Fruit fly (Drosophila melanogaster) whole organism, wandering third instar larva: ENCODE measurements around the gene RpL34b.

Source experiments
- Abd-B ChIP-seq: fragments of >200 bp; optimal IDR thresholded peaks from 2 replicates; lab custom pipeline; 2017; ENCODE audit warnings: missing biosample characterization, missing genetic modification characterization
- CG32264 ChIP-seq: fragments of 200-800 bp; sonication (Bioruptor generic); optimal IDR thresholded peaks from 2 replicates; lab custom pipeline; 2016; ENCODE audit warnings: missing biosample characterization, missing genetic modification characterization
- CG9705 ChIP-seq: fragments of 200-800 bp; sonication (Bioruptor generic); optimal IDR thresholded peaks from 2 replicates; lab custom pipeline; 2018; ENCODE audit warnings: missing biosample characterization, mild to moderate bottlenecking, missing genetic modification characterization
- CrebA ChIP-seq: fragments of 200-800 bp; sonication (Bioruptor generic); optimal IDR thresholded peaks from 2 replicates; lab custom pipeline; 2016; ENCODE audit warnings: missing biosample characterization, mild to moderate bottlenecking, missing genetic modification characterization, borderline replicate concordance
- Dfd ChIP-seq: fragments of >200 bp; optimal IDR thresholded peaks from 2 replicates; lab custom pipeline; 2017; ENCODE audit warnings: missing biosample characterization, missing genetic modification characterization
- Dif ChIP-seq: fragments of 200-275, 200-300 bp; sonication (Bioruptor generic); optimal IDR thresholded peaks from 2 replicates; lab custom pipeline; 2018; ENCODE audit warnings: missing biosample characterization, missing genetic modification characterization; ENCODE audit not compliant: partially characterized antibody
- GATAd ChIP-seq: sonication (Bioruptor generic); optimal IDR thresholded peaks from 2 replicates; lab custom pipeline; 2016; ENCODE audit warnings: missing biosample characterization, missing genetic modification characterization
- HLH106 ChIP-seq: fragments of 200-800 bp; optimal IDR thresholded peaks from 3 replicates; lab custom pipeline; 2019; ENCODE audit warnings: missing biosample characterization, mild to moderate bottlenecking, missing genetic modification characterization, moderate library complexity
- Hnf4 ChIP-seq: fragments of 200-800 bp; sonication (Bioruptor generic); optimal IDR thresholded peaks from 2 replicates; lab custom pipeline; 2016; ENCODE audit warnings: missing biosample characterization, mild to moderate bottlenecking, missing genetic modification characterization
- Hr78 ChIP-seq: fragments of >200 bp; optimal IDR thresholded peaks from 2 replicates; lab custom pipeline; 2017; ENCODE audit warnings: missing biosample characterization, missing genetic modification characterization
- Hr83 ChIP-seq: fragments of 200-300 bp; sonication (Bioruptor generic); optimal IDR thresholded peaks from 2 replicates; lab custom pipeline; 2016; ENCODE audit warnings: missing biosample characterization, mild to moderate bottlenecking, missing genetic modification characterization, moderate library complexity; ENCODE audit not compliant: poor library complexity, severe bottlenecking
- Jra ChIP-seq: sonication (Bioruptor generic); optimal IDR thresholded peaks from 2 replicates; lab custom pipeline; 2016; ENCODE audit warnings: missing biosample characterization, missing genetic modification characterization
- Mio ChIP-seq: sonication (Bioruptor generic); optimal IDR thresholded peaks from 2 replicates; lab custom pipeline; 2016; ENCODE audit warnings: missing biosample characterization, missing genetic modification characterization
- Myc ChIP-seq: fragments of >200 bp; optimal IDR thresholded peaks from 2 replicates; lab custom pipeline; 2017
- N ChIP-seq: fragments of >200 bp; optimal IDR thresholded peaks from 2 replicates; lab custom pipeline; 2018; ENCODE audit warnings: missing biosample characterization, missing external identifiers, missing genetic modification characterization
- OdsH ChIP-seq: fragments of 200-800 bp; sonication (Bioruptor generic); optimal IDR thresholded peaks from 2 replicates; lab custom pipeline; 2016; ENCODE audit warnings: missing biosample characterization, mild to moderate bottlenecking, missing genetic modification characterization
- Rel ChIP-seq, 2 experiments: fragments of 200-800 bp; sonication (Bioruptor generic) in 1 of 2; optimal IDR thresholded peaks; 2 replicates in 1 of 2; 3 replicates in 1 of 2; lab custom pipeline; 2016 to 2019; ENCODE audit warnings: mild to moderate bottlenecking in 2 of 2, missing biosample characterization in 2 of 2, missing genetic modification characterization in 2 of 2, moderate library complexity in 1 of 2
- Sp1 ChIP-seq: fragments of 200-800 bp; sonication (Bioruptor generic); optimal IDR thresholded peaks from 3 replicates; lab custom pipeline; 2019; ENCODE audit warnings: missing biosample characterization, mild to moderate bottlenecking, missing genetic modification characterization, moderate library complexity
- Vsx2 ChIP-seq: fragments of 200-300, 225-300 bp; sonication (Bioruptor generic); optimal IDR thresholded peaks from 2 replicates; lab custom pipeline; 2018; ENCODE audit warnings: missing biosample characterization, missing genetic modification characterization; ENCODE audit not compliant: partially characterized antibody
- br ChIP-seq: fragments of 200-800 bp; sonication (Bioruptor generic); optimal IDR thresholded peaks from 2 replicates; lab custom pipeline; 2016; ENCODE audit warnings: missing biosample characterization, missing genetic modification characterization
- dl ChIP-seq, 2 experiments: fragments of 175-275, 200-275 bp in 1 of 2; fragments of 200-275 bp in 1 of 2; sonication (Bioruptor generic); optimal IDR thresholded peaks; lab custom pipeline; 2018; ENCODE audit warnings: mild to moderate bottlenecking in 2 of 2, missing biosample characterization in 2 of 2, missing genetic modification characterization in 2 of 2, moderate library complexity in 2 of 2; ENCODE audit not compliant: partially characterized antibody in 2 of 2, insufficient read depth in 1 of 2
- dsf ChIP-seq: sonication (Bioruptor generic); optimal IDR thresholded peaks from 2 replicates; lab custom pipeline; 2016; ENCODE audit warnings: missing biosample characterization, missing genetic modification characterization, borderline replicate concordance
- foxo ChIP-seq, 2 experiments: fragments of 200-800 bp; sonication (Bioruptor generic); optimal IDR thresholded peaks; 2 replicates in 1 of 2; 3 replicates in 1 of 2; lab custom pipeline; 2016 to 2017; ENCODE audit warnings: missing biosample characterization in 2 of 2, missing genetic modification characterization in 2 of 2
- fru ChIP-seq: fragments of 200-800 bp; sonication (Bioruptor generic); optimal IDR thresholded peaks from 3 replicates; lab custom pipeline; 2016; ENCODE audit warnings: missing biosample characterization, mild to moderate bottlenecking, missing genetic modification characterization
- h ChIP-seq: fragments of 200-800 bp; sonication (Bioruptor generic); optimal IDR thresholded peaks from 3 replicates; lab custom pipeline; 2016; ENCODE audit warnings: missing biosample characterization, mild to moderate bottlenecking, missing genetic modification characterization
- jim ChIP-seq: fragments of 175-275, 200-325 bp; sonication (Bioruptor generic); optimal IDR thresholded peaks from 2 replicates; lab custom pipeline; 2016; ENCODE audit warnings: missing biosample characterization, mild to moderate bottlenecking, missing genetic modification characterization
- lola ChIP-seq: fragments of >200 bp; optimal IDR thresholded peaks from 2 replicates; lab custom pipeline; 2017; ENCODE audit warnings: missing biosample characterization, missing genetic modification characterization
- pan ChIP-seq: fragments of >200 bp; optimal IDR thresholded peaks from 2 replicates; lab custom pipeline; 2017
- psq ChIP-seq: fragments of 200-800 bp; sonication (Bioruptor generic); optimal IDR thresholded peaks from 3 replicates; lab custom pipeline; 2017; ENCODE audit warnings: missing biosample characterization, mild to moderate bottlenecking, missing genetic modification characterization, moderate library complexity
- sage ChIP-seq: fragments of 200-800 bp; sonication (Bioruptor generic); optimal IDR thresholded peaks from 2 replicates; lab custom pipeline; 2016; ENCODE audit warnings: missing biosample characterization, mild to moderate bottlenecking, missing genetic modification characterization
- sv ChIP-seq: fragments of 200-800 bp; sonication (Bioruptor generic); optimal IDR thresholded peaks from 3 replicates; lab custom pipeline; 2016; ENCODE audit warnings: missing biosample characterization, missing genetic modification characterization
- tai ChIP-seq: sonication (Bioruptor generic); optimal IDR thresholded peaks from 2 replicates; lab custom pipeline; 2016; ENCODE audit warnings: missing biosample characterization, missing genetic modification characterization
- woc ChIP-seq: sonication (Bioruptor generic); optimal IDR thresholded peaks from 2 replicates; lab custom pipeline; 2016; ENCODE audit warnings: missing biosample characterization, mild to moderate bottlenecking, missing genetic modification characterization

RpL34b gene

dm6 chr3R:9441996-9442395, 41.0 kb upstream of the RpL34b start:
- TF ChIP-seq fru (GFP tag; lab: Kevin White, UChicago) (no peak), HLH106 (tag; lab: Kevin White, UChicago) (no peak), sv (GFP tag; lab: Kevin White, UChicago) (no peak), woc (GFP tag; lab: Kevin White, UChicago) (no peak), tai (GFP tag; lab: Kevin White, UChicago) (no peak), Hnf4 (GFP tag; lab: Kevin White, UChicago) (no peak), pan (lab: Kevin White, UChicago) (no peak), Hr78 (GFP tag; lab: Kevin White, UChicago) (no peak), br (no peak), sage (GFP tag; lab: Kevin White, UChicago) (no peak), N (no peak), GATAd (GFP tag; lab: Kevin White, UChicago) (no peak)

dm6 chr3R:9441134-9441533, 40.1 kb upstream of the RpL34b start:
- TF ChIP-seq CG9705 (GFP tag; lab: Kevin White, UChicago) (no peak), OdsH (GFP tag; lab: Kevin White, UChicago) (no peak), woc (GFP tag; lab: Kevin White, UChicago) (no peak), Dfd (GFP tag; lab: Kevin White, UChicago) (peak; percentile 95)

dm6 chr3R:9437618-9438017, 36.6 kb upstream of the RpL34b start:
- TF ChIP-seq sv (GFP tag; lab: Kevin White, UChicago) (no peak), Dif (GFP tag; lab: Kevin White, UChicago) (no peak), CG9705 (GFP tag; lab: Kevin White, UChicago) (no peak), Mio (GFP tag; lab: Kevin White, UChicago) (no peak), Sp1 (no peak), woc (GFP tag; lab: Kevin White, UChicago) (no peak), tai (GFP tag; lab: Kevin White, UChicago) (no peak), dsf (GFP tag; lab: Kevin White, UChicago) (no peak), CG32264 (GFP tag; lab: Kevin White, UChicago) (no peak)

- TF ChIP-seq OdsH (GFP tag; lab: Kevin White, UChicago) (peak; percentile 8), Myc (lab: Kevin White, UChicago) (no peak), CG9705 (GFP tag; lab: Kevin White, UChicago) (no peak), h (GFP tag; lab: Kevin White, UChicago) (peak; percentile 34), foxo (GFP tag; optimal IDR thresholded peaks at IDR 0.05; lab: Kevin White, UChicago) (peak in 1 of 2 experiments; percentile 17), jim (GFP tag; lab: Kevin White, UChicago) (no peak), Hr83 (peak; percentile 20), Abd-B (GFP tag; lab: Kevin White, UChicago) (no peak), Vsx2 (GFP tag; lab: Kevin White, UChicago) (peak; percentile 60), CrebA (peak; percentile 27), Jra (peak; percentile 9), dl (GFP tag; optimal IDR thresholded peaks at IDR 0.05; lab: Kevin White, UChicago; ENCODE audit: insufficient read depth in 1 of 2, partially characterized antibody in 2 of 2) (peak; percentile 88 to 93), Rel (GFP tag; optimal IDR thresholded peaks at IDR 0.05; lab: Kevin White, UChicago) (no peak), Rel (tag; optimal IDR thresholded peaks at IDR 0.05; lab: Kevin White, UChicago) (no peak), lola (GFP tag; lab: Kevin White, UChicago) (no peak), Dif (GFP tag; lab: Kevin White, UChicago) (peak; percentile 96), psq (GFP tag; lab: Kevin White, UChicago) (peak; percentile 31)
These were observed 35.4 kb upstream of the RpL34b start for dm6 chr3R:9436358-9436972.
